Fruit fly (Drosophila melanogaster): ENCODE results near the gene sws.

Gene sws

DNA sequence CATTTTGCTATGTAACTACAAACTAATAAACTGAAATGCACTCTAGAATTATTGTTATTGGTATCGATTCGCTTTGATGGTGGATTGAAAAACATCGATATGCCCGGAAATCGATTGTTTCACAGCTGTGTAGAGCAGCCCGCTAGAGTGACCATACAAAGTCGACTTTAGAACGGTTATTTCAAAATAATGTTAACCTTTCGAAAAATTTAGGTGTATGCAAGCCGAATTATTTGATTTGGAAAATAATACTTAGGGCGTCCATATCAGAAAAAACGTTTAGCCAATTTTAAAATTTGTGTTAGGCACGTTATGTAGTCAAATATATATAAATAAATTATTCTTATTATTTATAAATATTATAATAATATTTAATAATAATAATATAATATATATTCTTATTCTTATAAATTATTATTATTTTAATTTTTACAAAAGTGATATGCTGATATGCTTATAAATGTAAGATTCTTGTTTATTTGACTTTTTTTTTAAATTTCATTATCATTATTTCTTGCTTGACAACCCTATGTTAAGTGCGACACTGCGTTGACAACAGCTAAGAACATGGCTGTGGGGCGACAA is at the start of gene sws (continued):
- TF ChIP-seq Hr39 (GFP tag; optimal IDR thresholded peaks at IDR 0.05) (peak; percentile 9), dsx (GFP tag; optimal IDR thresholded peaks at IDR 0.05; ENCODE audit: poor library complexity, severe bottlenecking) (no peak), spab (GFP tag; optimal IDR thresholded peaks at IDR 0.05) (no peak), CG6163 (GFP tag; IDR thresholded peaks at IDR 0.05) (no peak), eg (GFP tag; IDR thresholded peaks at IDR 0.05) (0 out of 3 replicates have a peak, but pooled peaks have one; percentile 13), Ets96B (tag; optimal IDR thresholded peaks at IDR 0.05) (peak; percentile 15), Met (GFP tag; optimal IDR thresholded peaks at IDR 0.05) (peak; percentile 35), CG9139 (GFP tag; optimal IDR thresholded peaks at IDR 0.05) (no peak)

DNA sequence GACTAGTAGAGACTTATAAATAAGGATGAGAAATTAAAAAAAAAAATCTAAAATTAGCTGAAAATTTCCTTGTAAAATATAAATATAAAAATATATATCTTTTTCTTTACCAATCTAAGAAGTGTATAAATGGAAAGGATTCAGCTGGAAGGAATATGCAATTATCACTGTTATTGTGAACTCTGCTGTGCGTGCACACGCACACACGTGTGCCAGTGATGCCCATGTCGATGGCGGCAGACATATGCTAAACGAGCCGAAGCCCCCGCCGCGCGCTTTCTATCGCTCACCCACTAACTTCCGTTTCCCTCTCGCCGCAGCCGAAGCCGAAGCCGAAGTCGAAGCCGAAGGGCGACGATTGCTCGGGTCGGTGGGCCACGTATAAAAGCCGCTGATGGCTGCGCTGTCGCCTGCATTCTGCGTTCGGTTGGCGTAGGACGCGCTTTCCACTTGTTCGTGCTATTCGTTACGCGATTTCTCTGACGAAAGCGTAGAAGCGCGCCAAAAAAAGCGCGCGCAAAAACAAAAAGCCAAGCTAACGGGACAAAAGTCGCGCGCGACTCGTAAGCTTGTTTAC is 27.2 kb upstream of the sws start, which contains the start of gene Tbh:
Tbh (plus strand) TSS at position 527 of the 577 bp plus-strand sequence.
- TF ChIP-seq CG4318 (GFP tag; optimal IDR thresholded peaks at IDR 0.05) (peak; percentile 3), acj6 (GFP tag; optimal IDR thresholded peaks at IDR 0.05) (peak; percentile 14), cyc (GFP tag; optimal IDR thresholded peaks at IDR 0.05) (no peak), Gug (GFP tag; IDR thresholded peaks at IDR 0.05) (no peak), salr (GFP tag; optimal IDR thresholded peaks at IDR 0.05) (peak in 1 of 2 experiments; percentile 8), CG11294 (GFP tag; IDR thresholded peaks at IDR 0.05) (peak; percentile 23; the same call in 1 of the 2 replicates), CG7368 (GFP tag; optimal IDR thresholded peaks at IDR 0.05) (no peak), fkh (GFP tag; optimal IDR thresholded peaks at IDR 0.05) (peak; percentile 32), CG8119 (GFP tag; IDR thresholded peaks at IDR 0.05) (0 out of 3 replicates have a peak, but pooled peaks have one; percentile 29), achi (GFP tag; optimal IDR thresholded peaks at IDR 0.05) (peak; percentile 15), Eip78C (GFP tag) (peak; percentile 70), CG8632 (GFP tag; optimal IDR thresholded peaks at IDR 0.05) (no peak), CG3919 (GFP tag; optimal IDR thresholded peaks at IDR 0.05) (no peak), spab (GFP tag; optimal IDR thresholded peaks at IDR 0.05) (no peak), CG11762 (GFP tag; optimal IDR thresholded peaks at IDR 0.05; ENCODE audit: insufficient read depth) (no peak), eg (GFP tag; IDR thresholded peaks at IDR 0.05) (peak; percentile 36; the same call in 1 of the 3 replicates), OdsH (GFP tag; optimal IDR thresholded peaks at IDR 0.05) (peak; percentile 26), CG10631 (GFP tag; optimal IDR thresholded peaks at IDR 0.05) (no peak), CG6163 (GFP tag; IDR thresholded peaks at IDR 0.05) (peak; percentile 48; the same call in 1 of the 3 replicates), Smox (GFP tag; optimal IDR thresholded peaks at IDR 0.05) (no peak), CG34406 (GFP tag; optimal IDR thresholded peaks at IDR 0.05) (no peak), CG6808 (GFP tag; optimal IDR thresholded peaks at IDR 0.05) (peak; percentile 93), svp (GFP tag) (peak; percentile 20), ss (GFP tag; optimal IDR thresholded peaks at IDR 0.05) (peak in 1 of 2 experiments; percentile 6), CG15336 (GFP tag; IDR thresholded peaks at IDR 0.05) (0 out of 2 replicates have a peak, but pooled peaks have one; percentile 47), CG6792 (GFP tag; optimal IDR thresholded peaks at IDR 0.05) (no peak), fd85E (GFP tag; optimal IDR thresholded peaks at IDR 0.05) (no peak), CG32006 (GFP tag; optimal IDR thresholded peaks at IDR 0.05) (peak; percentile 50)

- peak; percentile 25 for TF ChIP-seq CG6808 (GFP tag; optimal IDR thresholded peaks at IDR 0.05)
- peak; percentile 18 for TF ChIP-seq Eip78C (GFP tag)
- TF ChIP-seq esn (GFP tag; optimal IDR thresholded peaks at IDR 0.05), result peak; percentile 13
- TF ChIP-seq CG31627 (GFP tag; optimal IDR thresholded peaks at IDR 0.05), result no peak
- no peak for TF ChIP-seq Lpt (GFP tag; optimal IDR thresholded peaks at IDR 0.05)
- TF ChIP-seq vri (GFP tag; optimal IDR thresholded peaks at IDR 0.05), result no peak
- TF ChIP-seq Smox (GFP tag; optimal IDR thresholded peaks at IDR 0.05), result peak; percentile 5
- no peak for TF ChIP-seq Sox14 (GFP tag; optimal IDR thresholded peaks at IDR 0.05)
- TF ChIP-seq topi (GFP tag; optimal IDR thresholded peaks at IDR 0.05), result no peak
- TF ChIP-seq CG32006 (GFP tag; optimal IDR thresholded peaks at IDR 0.05), result no peak
These were observed 18.5 kb upstream of the sws start for dm6 chrX:7986551-7986950.
